Worm (Caenorhabditis elegans) whole organism, L2 larva: ENCODE measurements around the gene srsx-17.

Experiments
- ZK546.5 ChIP-seq: sonication (generic microtip); optimal IDR thresholded peaks from 2 replicates; lab custom pipeline; 2017; ENCODE audit warnings: missing biosample characterization, missing genetic modification characterization
- ama-1 ChIP-seq: fragments of 150-350 bp; optimal IDR thresholded peaks from 2 replicates; lab custom pipeline; 2018; ENCODE audit warnings: inconsistent platforms
- crh-2 ChIP-seq: sonication (generic microtip); optimal IDR thresholded peaks from 2 replicates; lab custom pipeline; 2017; ENCODE audit warnings: missing biosample characterization, missing genetic modification characterization
- egl-27 ChIP-seq: sonication (generic microtip); optimal IDR thresholded peaks from 3 replicates; lab custom pipeline; 2017; ENCODE audit warnings: missing biosample characterization, missing genetic modification reagents, missing genetic modification characterization
- elt-3 ChIP-seq: sonication (generic microtip); optimal IDR thresholded peaks from 2 replicates; lab custom pipeline; 2017; ENCODE audit warnings: missing biosample characterization, missing genetic modification characterization
- fos-1 ChIP-seq: fragments of 150-350 bp; optimal IDR thresholded peaks from 2 replicates; lab custom pipeline; 2014; ENCODE audit warnings: missing biosample characterization, missing genetic modification characterization
- lin-39 ChIP-seq: fragments of 150-350 bp; optimal IDR thresholded peaks from 2 replicates; lab custom pipeline; 2014; ENCODE audit warnings: missing biosample characterization, missing genetic modification reagents, missing genetic modification characterization
- mab-5 ChIP-seq: fragments of 150-350 bp; optimal IDR thresholded peaks from 2 replicates; lab custom pipeline; 2014; ENCODE audit warnings: missing biosample characterization, missing genetic modification characterization
- snpc-4 ChIP-seq: fragments of 150-350 bp; optimal IDR thresholded peaks from 2 replicates; lab custom pipeline; 2014; ENCODE audit warnings: missing biosample characterization, missing genetic modification characterization
- unc-55 ChIP-seq: fragments of 150-350 bp; sonication (generic microtip); optimal IDR thresholded peaks from 3 replicates; lab custom pipeline; 2014; ENCODE audit warnings: missing biosample characterization, missing genetic modification reagents, missing genetic modification characterization
- zag-1 ChIP-seq: fragments of 150-350 bp; optimal IDR thresholded peaks from 2 replicates; lab custom pipeline; 2014; ENCODE audit warnings: missing biosample characterization, missing genetic modification characterization
- ztf-1 ChIP-seq: fragments of 200-800 bp; sonication (Bioruptor generic); conservative IDR thresholded peaks from 2 replicates; pipeline ENCODE4 v1.3.6; 2022; ENCODE audit warnings: missing genetic modification characterization, missing compliant biosample characterization

- TF ChIP-seq snpc-4 (tag; lab: Kevin White, UChicago), result no peak
- peak; percentile 23 for TF ChIP-seq unc-55 (GFP tag; lab: Kevin White, UChicago)
- peak; percentile 52 for TF ChIP-seq crh-2
- no peak for TF ChIP-seq lin-39 (tag; lab: Kevin White, UChicago)
- TF ChIP-seq ZK546.5 (tag; lab: Kevin White, UChicago), result no peak
- peak; percentile 21 for TF ChIP-seq zag-1
- no peak for TF ChIP-seq ama-1 (lab: Kevin White, UChicago)
- TF ChIP-seq egl-27 (tag; lab: Kevin White, UChicago), result no peak
- TF ChIP-seq elt-3 (tag; lab: Kevin White, UChicago), result no peak
- no peak for TF ChIP-seq fos-1 (tag; lab: Kevin White, UChicago)
- no peak for TF ChIP-seq mab-5
- TF ChIP-seq ztf-1, result no peak
These were observed 37.3 kb downstream of the srsx-17 start for ce11 chrV:5964658-5965178.
